Worm (Caenorhabditis elegans): ENCODE data around the gene abhd-3.1.

DNA sequence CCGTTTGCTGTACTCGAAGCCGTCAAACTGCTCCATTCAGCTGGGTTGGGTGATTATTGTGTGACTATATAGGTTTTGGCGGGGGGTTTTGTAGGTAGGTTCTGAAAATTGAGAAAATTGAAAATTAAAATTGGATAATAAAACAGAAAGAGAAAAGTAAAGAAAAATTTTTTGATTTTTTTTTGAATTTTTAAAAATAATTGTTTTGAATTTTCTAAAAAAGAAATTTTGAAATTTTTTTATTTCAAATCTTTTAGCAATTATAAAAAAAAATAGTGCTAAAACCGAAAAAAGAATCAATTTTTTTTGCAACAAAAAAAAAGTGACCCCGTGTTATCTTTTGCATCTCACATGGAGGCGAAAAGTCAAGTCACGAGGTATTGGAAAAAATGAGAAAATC lies 49.1 kb downstream of the abhd-3.1 start, which contains the start of gene unc-51:
- TF ChIP-seq ztf-23 (GFP tag; IDR thresholded peaks at IDR 0.05) (no peak), ref-1 (GFP tag; conservative IDR thresholded peaks at IDR 0.05) (no peak)
